Worm (Caenorhabditis elegans): ENCODE results near the gene C45G9.5.

ce11 chrIII:5074398-5074797, 26.5 kb downstream of the C45G9.5 start, which contains the start of gene ttbk-6:
- no peak for TF ChIP-seq him-1 (tag; optimal IDR thresholded peaks at IDR 0.05)
- no peak for TF ChIP-seq dao-5 (tag; optimal IDR thresholded peaks at IDR 0.05)
- TF ChIP-seq W03F9.2 (tag; optimal IDR thresholded peaks at IDR 0.05), result no peak
